Fruit fly (Drosophila melanogaster): ENCODE results near the gene Tektin-C.

Tektin-C gene

dm6 chr3L:5834245-5834644 lies 37.9 kb upstream of the Tektin-C start (continued):
- TF ChIP-seq CG17328 (GFP tag; IDR thresholded peaks at IDR 0.05) (peak; percentile 55), sens (GFP tag) (peak; percentile 63), Gug (GFP tag; IDR thresholded peaks at IDR 0.05) (0 out of 4 replicates have a peak, but pooled peaks have one; percentile 28), CG18619 (GFP tag; optimal IDR thresholded peaks at IDR 0.05) (no peak), chm (GFP tag; IDR thresholded peaks at IDR 0.05) (0 out of 2 replicates have a peak, but pooled peaks have one; percentile 20), Med (GFP tag) (peak; percentile 70), lmd (GFP tag; IDR thresholded peaks at IDR 0.05) (peak; percentile 39; the same call in 1 of the 2 replicates), CG12942 (GFP tag; optimal IDR thresholded peaks at IDR 0.05) (peak; percentile 3), CG32772 (GFP tag; IDR thresholded peaks at IDR 0.05) (0 out of 2 replicates have a peak, but pooled peaks have one; percentile 15), CG2875 (GFP tag; optimal IDR thresholded peaks at IDR 0.05) (peak; percentile 2), CG12219 (GFP tag; optimal IDR thresholded peaks at IDR 0.05) (no peak), pzg (GFP tag; optimal IDR thresholded peaks at IDR 0.05) (no peak), esg (GFP tag; conservative IDR thresholded peaks at IDR 0.05) (no peak), CG8944 (GFP tag; optimal IDR thresholded peaks at IDR 0.05) (peak; percentile 26), Pdp1 (GFP tag; optimal IDR thresholded peaks at IDR 0.05) (peak in 1 of 2 experiments; percentile 22), Xbp1 (GFP tag; optimal IDR thresholded peaks at IDR 0.05) (peak; percentile 37), CG6813 (GFP tag; optimal IDR thresholded peaks at IDR 0.05) (no peak), CG9609 (GFP tag; optimal IDR thresholded peaks at IDR 0.05) (peak; percentile 17), bsh (GFP tag; optimal IDR thresholded peaks at IDR 0.05) (peak; percentile 58 to 79), dmrt99B (tag; optimal IDR thresholded peaks at IDR 0.05) (peak; percentile 24), CG30431 (GFP tag; optimal IDR thresholded peaks at IDR 0.05) (peak; percentile 28), sisA (GFP tag; IDR thresholded peaks at IDR 0.05) (peak; percentile 36; the same call in 1 of the 2 replicates), ci (GFP tag; IDR thresholded peaks at IDR 0.05) (peak; percentile 61), CG11085 (GFP tag; IDR thresholded peaks at IDR 0.05) (no peak), CG7745 (tag; optimal IDR thresholded peaks at IDR 0.05) (no peak), ind (GFP tag; optimal IDR thresholded peaks at IDR 0.05) (peak; percentile 12), ken (GFP tag; IDR thresholded peaks at IDR 0.05) (peak; percentile 51; the same call in 1 of the 3 replicates), Abd-B (GFP tag; optimal IDR thresholded peaks at IDR 0.05) (no peak), slbo (GFP tag; IDR thresholded peaks at IDR 0.05) (0 out of 2 replicates have a peak, but pooled peaks have one; percentile 6), CG34376 (GFP tag; optimal IDR thresholded peaks at IDR 0.05) (no peak), prd (optimal IDR thresholded peaks at IDR 0.05) (no peak), prd (GFP tag; IDR thresholded peaks at IDR 0.05) (peak; percentile 47; the same call in 1 of the 3 replicates), Oaz (GFP tag; IDR thresholded peaks at IDR 0.05) (no peak), Sox102F (GFP tag; optimal IDR thresholded peaks at IDR 0.05) (peak; percentile 61), E2f2 (GFP tag; IDR thresholded peaks at IDR 0.05) (no peak), zf30C (GFP tag; optimal IDR thresholded peaks at IDR 0.05) (peak; percentile 22), vvl (GFP tag; IDR thresholded peaks at IDR 0.05) (no peak), zfh1 (GFP tag; IDR thresholded peaks at IDR 0.05) (0 out of 3 replicates have a peak, but pooled peaks have one; percentile 25), CG12391 (tag; optimal IDR thresholded peaks at IDR 0.05) (peak; percentile 8), CG10979 (tag; optimal IDR thresholded peaks at IDR 0.05) (no peak), HLH4C (GFP tag; IDR thresholded peaks at IDR 0.05; ENCODE audit: partially characterized antibody) (no peak), CG12744 (GFP tag; optimal IDR thresholded peaks at IDR 0.05) (no peak), CG6765 (GFP tag; optimal IDR thresholded peaks at IDR 0.05) (no peak), ttk (GFP tag; IDR thresholded peaks at IDR 0.05) (peak; percentile 11; the same call in 1 of the 2 replicates), Hr51 (GFP tag; optimal IDR thresholded peaks at IDR 0.05) (peak in 1 of 2 experiments; percentile 4), dmrt11E (tag; optimal IDR thresholded peaks at IDR 0.05) (peak; percentile 40), CG6689 (GFP tag; IDR thresholded peaks at IDR 0.05) (peak; percentile 32; the same call in 1 of the 2 replicates), Ssrp (tag; optimal IDR thresholded peaks at IDR 0.05) (peak; percentile 3), CG1603 (tag; optimal IDR thresholded peaks at IDR 0.05) (peak; percentile 34), CG7839 (tag; optimal IDR thresholded peaks at IDR 0.05) (peak; percentile 16)

Measured in whole organism, embryonic.